Worm (Caenorhabditis elegans) whole organism, mixed stage, embryonic: ENCODE data around the gene gbb-1.
A peak's percentile ranks its signal among the peaks of the same experiment; 100 is the strongest.

ENCODE experiments used
- ceh-83 ChIP-seq: fragments of 200-800 bp; sonication (Bioruptor generic); optimal IDR thresholded peaks from 2 replicates; lab custom pipeline; 2018; ENCODE audit warnings: mild to moderate bottlenecking, missing genetic modification characterization, missing compliant biosample characterization
- elt-1 ChIP-seq: sonication (generic microtip); optimal IDR thresholded peaks from 2 replicates; lab custom pipeline; 2017; ENCODE audit warnings: missing genetic modification characterization, mild to moderate bottlenecking, missing compliant biosample characterization, antibody characterized with exemption, moderate library complexity, borderline replicate concordance; ENCODE audit not compliant: insufficient read depth
- elt-3 ChIP-seq: fragments of 150-350 bp; optimal IDR thresholded peaks from 2 replicates; lab custom pipeline; 2014; ENCODE audit warnings: missing biosample characterization, missing genetic modification characterization
- hlh-1 ChIP-seq: fragments of 150-350 bp; optimal IDR thresholded peaks from 2 replicates; lab custom pipeline; 2014; ENCODE audit warnings: missing biosample characterization, missing genetic modification reagents, missing genetic modification characterization
- lin-13 ChIP-seq: fragments of 150-350 bp; optimal IDR thresholded peaks from 2 replicates; lab custom pipeline; 2014; ENCODE audit warnings: missing biosample characterization, missing genetic modification characterization
- nhr-12 ChIP-seq: fragments of 150-350 bp; optimal IDR thresholded peaks from 2 replicates; lab custom pipeline; 2014; ENCODE audit warnings: missing biosample characterization, missing genetic modification characterization
- nhr-237 ChIP-seq: fragments of 150-350 bp; optimal IDR thresholded peaks from 2 replicates; lab custom pipeline; 2014; ENCODE audit warnings: missing biosample characterization, missing genetic modification characterization
- nhr-28 ChIP-seq: fragments of 150-350 bp; optimal IDR thresholded peaks from 2 replicates; lab custom pipeline; 2014; ENCODE audit warnings: missing biosample characterization, missing genetic modification characterization
- pha-4 ChIP-seq: fragments of 150-350 bp; optimal IDR thresholded peaks from 2 replicates; lab custom pipeline; 2018; ENCODE audit warnings: missing biosample characterization, missing genetic modification reagents, missing genetic modification characterization
- snpc-4 ChIP-seq: fragments of 150-350 bp; optimal IDR thresholded peaks from 2 replicates; lab custom pipeline; 2014; ENCODE audit warnings: missing biosample characterization, missing genetic modification characterization
- sptf-1 ChIP-seq: sonication (generic microtip); optimal IDR thresholded peaks from 2 replicates; lab custom pipeline; 2017; ENCODE audit warnings: mild to moderate bottlenecking, missing genetic modification characterization, moderate library complexity, missing compliant biosample characterization
- unc-39 ChIP-seq: fragments of 150-350 bp; optimal IDR thresholded peaks from 2 replicates; lab custom pipeline; 2014; ENCODE audit warnings: missing biosample characterization, missing genetic modification characterization
- unc-62 ChIP-seq: fragments of 150-350 bp; optimal IDR thresholded peaks from 2 replicates; lab custom pipeline; 2014; ENCODE audit warnings: missing biosample characterization, missing genetic modification reagents, missing genetic modification characterization

- TF ChIP-seq nhr-12 (tag; lab: Kevin White, UChicago) (no peak), sptf-1 (tag; lab: Kevin White, UChicago) (no peak), unc-62 (no peak), elt-1 (no peak), elt-3 (tag; lab: Kevin White, UChicago) (no peak), hlh-1 (peak; percentile 15), lin-13 (tag; lab: Kevin White, UChicago) (no peak), snpc-4 (tag; lab: Kevin White, UChicago) (no peak), nhr-28 (tag; lab: Kevin White, UChicago) (no peak), pha-4 (tag; lab: Kevin White, UChicago) (no peak), ceh-83 (no peak), unc-39 (tag; lab: Kevin White, UChicago) (no peak), nhr-237 (tag; lab: Kevin White, UChicago) (no peak)
Observed at ce11 chrX:2940572-2940971, 17.2 kb upstream of the gbb-1 start, which contains the start of gene pfk-1.1.
